Worm (Caenorhabditis elegans) whole organism, mixed stage, embryonic: ENCODE data around the gene mig-39.

Experiments
- M03D4.4 ChIP-seq: sonication (generic microtip); optimal IDR thresholded peaks from 2 replicates; lab custom pipeline; 2017; ENCODE audit warnings: mild to moderate bottlenecking, missing genetic modification characterization, missing compliant biosample characterization
- snpc-4 ChIP-seq: fragments of 150-350 bp; optimal IDR thresholded peaks from 2 replicates; lab custom pipeline; 2014; ENCODE audit warnings: missing biosample characterization, missing genetic modification characterization

ce11 chrIII:8444433-8445090 lies 22.3 kb upstream of the mig-39 start:
- TF ChIP-seq M03D4.4 (tag; lab: Kevin White, UChicago) (no peak), snpc-4 (no peak)
